Worm (Caenorhabditis elegans): ENCODE measurements around the gene sru-4.

sru-4 gene

ce11 chrIV:9511640-9512039, 13.5 kb downstream of the sru-4 start:
- TF ChIP-seq tbx-11 (GFP tag; IDR thresholded peaks at IDR 0.05): no peak
- no peak for TF ChIP-seq pes-1 (GFP tag; IDR thresholded peaks at IDR 0.05)
- TF ChIP-seq scrt-1 (GFP tag; IDR thresholded peaks at IDR 0.05): no peak
- no peak for TF ChIP-seq ceh-13 (GFP tag; optimal IDR thresholded peaks at IDR 0.05)
- TF ChIP-seq ceh-36 (tag; optimal IDR thresholded peaks at IDR 0.05): no peak
- no peak for TF ChIP-seq tbx-37 (GFP tag; conservative IDR thresholded peaks at IDR 0.05)
- TF ChIP-seq F13C5.2 (tag; optimal IDR thresholded peaks at IDR 0.05): no peak
- no peak for TF ChIP-seq tra-4 (tag; optimal IDR thresholded peaks at IDR 0.05)
- no peak for TF ChIP-seq aly-1 (tag; optimal IDR thresholded peaks at IDR 0.05)
- no peak for TF ChIP-seq hmbx-1 (tag; optimal IDR thresholded peaks at IDR 0.05)
- no peak for TF ChIP-seq ama-1 (optimal IDR thresholded peaks at IDR 0.05)
- no peak for TF ChIP-seq hnd-1 (tag; optimal IDR thresholded peaks at IDR 0.05)
- no peak for TF ChIP-seq ets-7 (tag; optimal IDR thresholded peaks at IDR 0.05)
- no peak for TF ChIP-seq sea-1 (GFP tag; conservative IDR thresholded peaks at IDR 0.05)
- TF ChIP-seq flt-1 (GFP tag; IDR thresholded peaks at IDR 0.05): no peak
- no peak for TF ChIP-seq B0310.2 (tag; optimal IDR thresholded peaks at IDR 0.05)
- TF ChIP-seq hmg-4 (GFP tag; optimal IDR thresholded peaks at IDR 0.05): no peak

- no peak for TF ChIP-seq B0310.2 (tag; optimal IDR thresholded peaks at IDR 0.05)
- no peak for TF ChIP-seq ceh-13 (GFP tag; optimal IDR thresholded peaks at IDR 0.05)
Observed at ce11 chrIV:9512836-9513235, 14.6 kb downstream of the sru-4 start, which contains the start of gene C33A12.3. Gene C33A12.3 (minus strand): TSS chrIV:9513002.

- TF ChIP-seq pes-1 (GFP tag; IDR thresholded peaks at IDR 0.05) (no peak), sea-1 (GFP tag; conservative IDR thresholded peaks at IDR 0.05) (no peak)
Observed at ce11 chrIV:9513360-9513777, 15.2 kb downstream of the sru-4 start.

ce11 chrIV:9514132-9514531, 15.9 kb downstream of the sru-4 start:
- TF ChIP-seq ama-1 (optimal IDR thresholded peaks at IDR 0.05): no peak
- no peak for TF ChIP-seq tbx-11 (GFP tag; IDR thresholded peaks at IDR 0.05)
- no peak for TF ChIP-seq B0310.2 (tag; optimal IDR thresholded peaks at IDR 0.05)
- TF ChIP-seq tra-4 (tag; optimal IDR thresholded peaks at IDR 0.05): no peak
- TF ChIP-seq tbx-37 (GFP tag; conservative IDR thresholded peaks at IDR 0.05): no peak
- TF ChIP-seq ets-7 (tag; optimal IDR thresholded peaks at IDR 0.05): no peak
- TF ChIP-seq hnd-1 (tag; optimal IDR thresholded peaks at IDR 0.05): no peak
- no peak for TF ChIP-seq aly-1 (tag; optimal IDR thresholded peaks at IDR 0.05)
- no peak for TF ChIP-seq scrt-1 (GFP tag; IDR thresholded peaks at IDR 0.05)
- no peak for TF ChIP-seq hmbx-1 (tag; optimal IDR thresholded peaks at IDR 0.05)
- TF ChIP-seq sea-1 (GFP tag; conservative IDR thresholded peaks at IDR 0.05): no peak
- no peak for TF ChIP-seq hmg-4 (GFP tag; optimal IDR thresholded peaks at IDR 0.05)
- no peak for TF ChIP-seq F13C5.2 (tag; optimal IDR thresholded peaks at IDR 0.05)

ce11 chrIV:9516831-9517230, 18.6 kb downstream of the sru-4 start, which contains the start of gene C33A12.19:
Gene C33A12.19 (plus strand): TSS chrIV:9516999.
- TF ChIP-seq F13C5.2 (tag; optimal IDR thresholded peaks at IDR 0.05) (no peak), tbx-11 (GFP tag; IDR thresholded peaks at IDR 0.05) (no peak), hnd-1 (tag; optimal IDR thresholded peaks at IDR 0.05) (no peak), flt-1 (GFP tag; IDR thresholded peaks at IDR 0.05) (no peak)

ce11 chrIV:9518608-9519007, 20.4 kb downstream of the sru-4 start, which contains the start of gene nlp-35:
Gene nlp-35 (minus strand): TSS chrIV:9518926.
- no peak for TF ChIP-seq flt-1 (GFP tag; IDR thresholded peaks at IDR 0.05)
- no peak for TF ChIP-seq sea-1 (GFP tag; conservative IDR thresholded peaks at IDR 0.05)
- TF ChIP-seq hnd-1 (tag; optimal IDR thresholded peaks at IDR 0.05): no peak
- no peak for TF ChIP-seq aly-1 (tag; optimal IDR thresholded peaks at IDR 0.05)
- no peak for TF ChIP-seq ama-1 (optimal IDR thresholded peaks at IDR 0.05)
- TF ChIP-seq F13C5.2 (tag; optimal IDR thresholded peaks at IDR 0.05): no peak
- no peak for TF ChIP-seq ceh-36 (tag; optimal IDR thresholded peaks at IDR 0.05)
- TF ChIP-seq hmg-4 (GFP tag; optimal IDR thresholded peaks at IDR 0.05): no peak
- TF ChIP-seq hmbx-1 (tag; optimal IDR thresholded peaks at IDR 0.05): no peak
- TF ChIP-seq tbx-37 (GFP tag; conservative IDR thresholded peaks at IDR 0.05): no peak
- no peak for TF ChIP-seq tbx-11 (GFP tag; IDR thresholded peaks at IDR 0.05)
- no peak for TF ChIP-seq tra-4 (tag; optimal IDR thresholded peaks at IDR 0.05)

- no peak for TF ChIP-seq tbx-37 (GFP tag; conservative IDR thresholded peaks at IDR 0.05)
- TF ChIP-seq hmg-4 (GFP tag; optimal IDR thresholded peaks at IDR 0.05): no peak
- no peak for TF ChIP-seq ceh-36 (tag; optimal IDR thresholded peaks at IDR 0.05)
- no peak for TF ChIP-seq ceh-13 (GFP tag; optimal IDR thresholded peaks at IDR 0.05)
- no peak for TF ChIP-seq sea-1 (GFP tag; conservative IDR thresholded peaks at IDR 0.05)
- no peak for TF ChIP-seq scrt-1 (GFP tag; IDR thresholded peaks at IDR 0.05)
- TF ChIP-seq hmbx-1 (tag; optimal IDR thresholded peaks at IDR 0.05): no peak
- no peak for TF ChIP-seq ama-1 (optimal IDR thresholded peaks at IDR 0.05)
- TF ChIP-seq hnd-1 (tag; optimal IDR thresholded peaks at IDR 0.05): no peak
- no peak for TF ChIP-seq F13C5.2 (tag; optimal IDR thresholded peaks at IDR 0.05)
- TF ChIP-seq flt-1 (GFP tag; IDR thresholded peaks at IDR 0.05): no peak
- no peak for TF ChIP-seq ets-7 (tag; optimal IDR thresholded peaks at IDR 0.05)
- TF ChIP-seq aly-1 (tag; optimal IDR thresholded peaks at IDR 0.05): no peak
- no peak for TF ChIP-seq tra-4 (tag; optimal IDR thresholded peaks at IDR 0.05)
- TF ChIP-seq tbx-11 (GFP tag; IDR thresholded peaks at IDR 0.05): no peak
- no peak for TF ChIP-seq B0310.2 (tag; optimal IDR thresholded peaks at IDR 0.05)
Observed at ce11 chrIV:9520629-9521028, 22.4 kb downstream of the sru-4 start.

- TF ChIP-seq tbx-37 (GFP tag; conservative IDR thresholded peaks at IDR 0.05) (no peak), B0310.2 (tag; optimal IDR thresholded peaks at IDR 0.05) (no peak), tra-4 (tag; optimal IDR thresholded peaks at IDR 0.05) (no peak), hmbx-1 (tag; optimal IDR thresholded peaks at IDR 0.05) (no peak), hnd-1 (tag; optimal IDR thresholded peaks at IDR 0.05) (no peak), pes-1 (GFP tag; IDR thresholded peaks at IDR 0.05) (no peak), ets-7 (tag; optimal IDR thresholded peaks at IDR 0.05) (no peak), scrt-1 (GFP tag; IDR thresholded peaks at IDR 0.05) (no peak), tbx-11 (GFP tag; IDR thresholded peaks at IDR 0.05) (no peak), flt-1 (GFP tag; IDR thresholded peaks at IDR 0.05) (no peak), aly-1 (tag; optimal IDR thresholded peaks at IDR 0.05) (no peak), hmg-4 (GFP tag; optimal IDR thresholded peaks at IDR 0.05) (no peak), sea-1 (GFP tag; conservative IDR thresholded peaks at IDR 0.05) (no peak), F13C5.2 (tag; optimal IDR thresholded peaks at IDR 0.05) (no peak), ama-1 (optimal IDR thresholded peaks at IDR 0.05) (no peak), ceh-13 (GFP tag; optimal IDR thresholded peaks at IDR 0.05) (no peak), ceh-36 (tag; optimal IDR thresholded peaks at IDR 0.05) (no peak)
Observed at ce11 chrIV:9523139-9523538, 25.0 kb downstream of the sru-4 start.

Data from whole organism, early embryonic.